Worm (Caenorhabditis elegans): ENCODE data around the gene F13D12.8.

- TF ChIP-seq ama-1 (optimal IDR thresholded peaks at IDR 0.05) = no peak
- no peak for TF ChIP-seq scrt-1 (GFP tag; IDR thresholded peaks at IDR 0.05)
Measured at ce11 chrII:11714728-11715127, 17.7 kb downstream of the F13D12.8 start.

Data from whole organism, early embryonic.